Fruit fly (Drosophila melanogaster): ENCODE data around the gene Ubr3.

The Ubr3 gene

dm6 chrX:7946858-7947313, 11.2 kb downstream of the Ubr3 start, which contains the start of gene orion:
Gene orion (minus strand): TSS chrX:7946908.
- no peak for TF ChIP-seq OdsH (GFP tag; optimal IDR thresholded peaks at IDR 0.05)
- no peak for TF ChIP-seq foxo (GFP tag; optimal IDR thresholded peaks at IDR 0.05)
- no peak for TF ChIP-seq Hr83 (GFP tag; optimal IDR thresholded peaks at IDR 0.05; ENCODE audit: poor library complexity, severe bottlenecking)
- TF ChIP-seq sv (GFP tag; optimal IDR thresholded peaks at IDR 0.05) = no peak
- TF ChIP-seq Rel (GFP tag; optimal IDR thresholded peaks at IDR 0.05) = no peak
- peak; percentile 69 for TF ChIP-seq Rel (tag; optimal IDR thresholded peaks at IDR 0.05)
- no peak for TF ChIP-seq Mio (GFP tag; optimal IDR thresholded peaks at IDR 0.05)
- no peak for TF ChIP-seq Abd-B (GFP tag; optimal IDR thresholded peaks at IDR 0.05)
- TF ChIP-seq psq (GFP tag; optimal IDR thresholded peaks at IDR 0.05) = peak; percentile 58
- TF ChIP-seq lola (GFP tag; optimal IDR thresholded peaks at IDR 0.05) = no peak
- TF ChIP-seq HLH106 (tag; optimal IDR thresholded peaks at IDR 0.05) = no peak
- no peak for TF ChIP-seq Myc (optimal IDR thresholded peaks at IDR 0.05)
- TF ChIP-seq N (GFP tag; optimal IDR thresholded peaks at IDR 0.05) = no peak
- no peak for TF ChIP-seq tai (GFP tag; optimal IDR thresholded peaks at IDR 0.05)
- no peak for TF ChIP-seq CG9705 (GFP tag; optimal IDR thresholded peaks at IDR 0.05)
- no peak for TF ChIP-seq woc (GFP tag; optimal IDR thresholded peaks at IDR 0.05)
- no peak for TF ChIP-seq dsf (GFP tag; optimal IDR thresholded peaks at IDR 0.05; ENCODE audit: borderline replicate concordance)
- no peak for TF ChIP-seq CrebA (GFP tag; optimal IDR thresholded peaks at IDR 0.05; ENCODE audit: borderline replicate concordance)
- no peak for TF ChIP-seq pan (optimal IDR thresholded peaks at IDR 0.05)
- no peak for TF ChIP-seq h (GFP tag; optimal IDR thresholded peaks at IDR 0.05)
- TF ChIP-seq Hr78 (GFP tag; optimal IDR thresholded peaks at IDR 0.05) = no peak
- no peak for TF ChIP-seq sage (GFP tag; optimal IDR thresholded peaks at IDR 0.05)
- TF ChIP-seq CG32264 (GFP tag; optimal IDR thresholded peaks at IDR 0.05) = no peak
- peak; percentile 94 for TF ChIP-seq Vsx2 (GFP tag; optimal IDR thresholded peaks at IDR 0.05; ENCODE audit: partially characterized antibody)
- no peak for TF ChIP-seq rgr (GFP tag; optimal IDR thresholded peaks at IDR 0.05)
- TF ChIP-seq dmrt93B (GFP tag; optimal IDR thresholded peaks at IDR 0.05) = no peak
- no peak for TF ChIP-seq usp (GFP tag; optimal IDR thresholded peaks at IDR 0.05)
- peak; percentile 45 to 53 for TF ChIP-seq dl (GFP tag; optimal IDR thresholded peaks at IDR 0.05; ENCODE audit: insufficient read depth in 1 of 2, partially characterized antibody in 2 of 2)
- TF ChIP-seq jim (GFP tag; optimal IDR thresholded peaks at IDR 0.05) = peak; percentile 60
- no peak for TF ChIP-seq Dfd (GFP tag; optimal IDR thresholded peaks at IDR 0.05)
- TF ChIP-seq GATAd (GFP tag; optimal IDR thresholded peaks at IDR 0.05) = no peak
- TF ChIP-seq Sp1 (GFP tag; optimal IDR thresholded peaks at IDR 0.05) = no peak
- TF ChIP-seq Jra (GFP tag; optimal IDR thresholded peaks at IDR 0.05) = no peak
- TF ChIP-seq fru (GFP tag; optimal IDR thresholded peaks at IDR 0.05) = no peak
- TF ChIP-seq br (GFP tag; optimal IDR thresholded peaks at IDR 0.05) = peak; percentile 2
- TF ChIP-seq brk (GFP tag; optimal IDR thresholded peaks at IDR 0.05) = no peak
- TF ChIP-seq ey (GFP tag; optimal IDR thresholded peaks at IDR 0.05) = no peak
- TF ChIP-seq Dif (GFP tag; optimal IDR thresholded peaks at IDR 0.05; ENCODE audit: partially characterized antibody) = peak; percentile 90
- no peak for TF ChIP-seq Hnf4 (GFP tag; optimal IDR thresholded peaks at IDR 0.05)

dm6 chrX:7955890-7956289, 20.2 kb downstream of the Ubr3 start, which contains the start of the genes CG15332 and CG15330:
Gene CG15332 (minus strand): TSS chrX:7955990.
Gene CG15330 (plus strand): TSS chrX:7956064.
- TF ChIP-seq brk (GFP tag; optimal IDR thresholded peaks at IDR 0.05) (no peak), OdsH (GFP tag; optimal IDR thresholded peaks at IDR 0.05) (no peak), br (GFP tag; optimal IDR thresholded peaks at IDR 0.05) (no peak), Hnf4 (GFP tag; optimal IDR thresholded peaks at IDR 0.05) (no peak), CG32264 (GFP tag; optimal IDR thresholded peaks at IDR 0.05) (no peak), CrebA (GFP tag; optimal IDR thresholded peaks at IDR 0.05; ENCODE audit: borderline replicate concordance) (no peak), jim (GFP tag; optimal IDR thresholded peaks at IDR 0.05) (no peak), Hr78 (GFP tag; optimal IDR thresholded peaks at IDR 0.05) (no peak), dl (GFP tag; optimal IDR thresholded peaks at IDR 0.05; ENCODE audit: insufficient read depth in 1 of 2, partially characterized antibody in 2 of 2) (no peak), Sp1 (GFP tag; optimal IDR thresholded peaks at IDR 0.05) (no peak), usp (GFP tag; optimal IDR thresholded peaks at IDR 0.05) (no peak)

Measured in whole organism, wandering third instar larva.